Worm (Caenorhabditis elegans): ENCODE results near the gene C05C8.1.

- TF ChIP-seq attf-4 (tag; optimal IDR thresholded peaks at IDR 0.05) (no peak), mep-1 (tag; optimal IDR thresholded peaks at IDR 0.05) (no peak), jun-1 (tag; optimal IDR thresholded peaks at IDR 0.05) (no peak), ama-1 (optimal IDR thresholded peaks at IDR 0.05) (no peak), lin-39 (tag; optimal IDR thresholded peaks at IDR 0.05) (no peak), dpl-1 (GFP tag; optimal IDR thresholded peaks at IDR 0.05) (no peak), lir-3 (tag; optimal IDR thresholded peaks at IDR 0.05) (no peak), dmd-9 (GFP tag; IDR thresholded peaks at IDR 0.05) (no peak), zip-2 (tag; optimal IDR thresholded peaks at IDR 0.05) (no peak), snpc-4 (tag; optimal IDR thresholded peaks at IDR 0.05) (no peak), tag-97 (GFP tag; IDR thresholded peaks at IDR 0.05) (no peak), nhr-6 (tag; optimal IDR thresholded peaks at IDR 0.05) (no peak), mdl-1 (tag; optimal IDR thresholded peaks at IDR 0.05) (no peak), pha-4 (GFP tag; IDR thresholded peaks at IDR 0.05) (no peak), pha-4 (tag; optimal IDR thresholded peaks at IDR 0.05) (no peak)
Measured at ce11 chrV:7255095-7255494, 15.5 kb downstream of the C05C8.1 start, which contains the start of gene C05C8.8.
